Worm (Caenorhabditis elegans): ENCODE measurements around the gene C18H7.12.

The C18H7.12 gene

ce11 chrIV:558735-559284 is 28.8 kb downstream of the C18H7.12 start, which contains the start of gene efn-4:
TSS of gene efn-4 (plus strand) at chrIV:559234.
- TF ChIP-seq flt-1 (GFP tag; IDR thresholded peaks at IDR 0.05) (no peak), ztf-23 (GFP tag; IDR thresholded peaks at IDR 0.05) (0 out of 2 replicates have a peak, but pooled peaks have one; percentile 8), tab-1 (GFP tag; IDR thresholded peaks at IDR 0.05) (no peak)

ce11 chrIV:554005-554404 is 33.6 kb downstream of the C18H7.12 start:
- no peak for TF ChIP-seq flt-1 (GFP tag; IDR thresholded peaks at IDR 0.05)
- TF ChIP-seq med-1 (GFP tag; optimal IDR thresholded peaks at IDR 0.05; ENCODE audit: insufficient read depth): no peak
- TF ChIP-seq tab-1 (GFP tag; IDR thresholded peaks at IDR 0.05): no peak
- TF ChIP-seq T22C8.4 (GFP tag; IDR thresholded peaks at IDR 0.05): no peak
- no peak for TF ChIP-seq ref-1 (GFP tag; conservative IDR thresholded peaks at IDR 0.05)
- no peak for TF ChIP-seq ztf-23 (GFP tag; IDR thresholded peaks at IDR 0.05)
- no peak for TF ChIP-seq ztf-29 (GFP tag; IDR thresholded peaks at IDR 0.05)
- no peak for TF ChIP-seq klf-2 (GFP tag; conservative IDR thresholded peaks at IDR 0.05)
- no peak for TF ChIP-seq cog-1 (tag; optimal IDR thresholded peaks at IDR 0.05)

- no peak for TF ChIP-seq tab-1 (GFP tag; IDR thresholded peaks at IDR 0.05)
- TF ChIP-seq ref-1 (GFP tag; conservative IDR thresholded peaks at IDR 0.05): no peak
- TF ChIP-seq klf-2 (GFP tag; conservative IDR thresholded peaks at IDR 0.05): no peak
These were observed 35.7 kb downstream of the C18H7.12 start for ce11 chrIV:551923-552322.

ce11 chrIV:548000-548399 is 39.6 kb downstream of the C18H7.12 start, which contains the start of gene F56A11.4:
TSS of gene F56A11.4 (plus strand) at chrIV:548300.
- no peak for TF ChIP-seq T22C8.4 (GFP tag; IDR thresholded peaks at IDR 0.05)
- TF ChIP-seq ref-1 (GFP tag; conservative IDR thresholded peaks at IDR 0.05): no peak
- TF ChIP-seq med-1 (GFP tag; optimal IDR thresholded peaks at IDR 0.05; ENCODE audit: insufficient read depth): no peak
- TF ChIP-seq ztf-29 (GFP tag; IDR thresholded peaks at IDR 0.05): no peak
- TF ChIP-seq klf-2 (GFP tag; conservative IDR thresholded peaks at IDR 0.05): no peak
- TF ChIP-seq tab-1 (GFP tag; IDR thresholded peaks at IDR 0.05): no peak

- TF ChIP-seq med-1 (GFP tag; optimal IDR thresholded peaks at IDR 0.05; ENCODE audit: insufficient read depth) (no peak), cog-1 (tag; optimal IDR thresholded peaks at IDR 0.05) (no peak), T22C8.4 (GFP tag; IDR thresholded peaks at IDR 0.05) (no peak), flt-1 (GFP tag; IDR thresholded peaks at IDR 0.05) (no peak), ref-1 (GFP tag; conservative IDR thresholded peaks at IDR 0.05) (no peak), ztf-29 (GFP tag; IDR thresholded peaks at IDR 0.05) (no peak), tab-1 (GFP tag; IDR thresholded peaks at IDR 0.05) (no peak), klf-2 (GFP tag; conservative IDR thresholded peaks at IDR 0.05) (no peak), ztf-23 (GFP tag; IDR thresholded peaks at IDR 0.05) (no peak)
These were observed 41.8 kb downstream of the C18H7.12 start for ce11 chrIV:545852-546251.

Measured in whole organism, midembryonic.